Fruit fly (Drosophila melanogaster): ENCODE data around the gene Nin.

DNA sequence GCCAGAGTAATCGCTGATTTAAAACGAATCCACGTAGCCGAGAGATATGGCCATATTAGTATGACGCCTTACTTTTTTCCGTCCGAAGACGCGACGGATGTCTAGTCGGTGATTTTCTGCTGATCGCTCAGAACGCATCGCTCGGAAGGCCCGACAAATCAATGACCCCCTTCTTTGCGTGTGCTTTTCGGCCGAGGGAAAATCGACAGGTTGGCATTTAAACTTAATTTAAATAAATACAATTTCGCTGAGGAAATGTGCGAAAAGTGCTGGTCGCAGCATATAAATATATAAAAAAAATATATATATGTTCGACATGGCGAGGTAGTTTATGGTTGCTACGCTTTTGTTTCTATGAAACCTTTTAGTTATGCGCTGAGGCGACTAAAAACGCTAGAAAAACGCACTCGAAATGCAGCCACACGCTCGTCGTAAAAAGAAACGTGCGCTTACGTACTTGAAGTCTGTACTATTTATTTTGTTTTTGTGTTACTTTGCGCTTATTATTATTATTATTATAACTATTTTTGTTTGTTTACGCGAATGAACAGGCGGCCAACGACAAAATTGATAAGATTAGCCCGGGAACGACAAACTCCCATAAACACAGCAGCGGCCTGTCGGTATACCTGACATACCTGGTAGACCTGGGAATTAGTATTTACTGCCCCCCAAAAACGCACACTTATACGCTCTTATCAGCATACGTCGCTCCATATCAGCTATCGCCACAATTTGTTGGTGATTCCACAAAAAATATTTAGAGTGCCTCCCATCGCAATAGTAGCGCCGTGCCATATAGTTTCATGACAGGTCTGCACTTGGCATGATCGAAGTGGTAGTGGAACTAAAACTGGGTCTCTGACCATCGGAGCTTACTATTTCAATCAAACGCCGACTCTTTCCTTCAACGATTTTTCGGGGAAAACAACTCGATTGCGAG lies 45.1 kb downstream of the Nin start:
- TF ChIP-seq insv (optimal IDR thresholded peaks at IDR 0.05), result no peak
- TF ChIP-seq psq (optimal IDR thresholded peaks at IDR 0.05), result no peak
- no peak for TF ChIP-seq h (optimal IDR thresholded peaks at IDR 0.05)
- no peak for TF ChIP-seq Sin3A (optimal IDR thresholded peaks at IDR 0.05)
- no peak for TF ChIP-seq Myc (optimal IDR thresholded peaks at IDR 0.05)
